Worm (Caenorhabditis elegans): ENCODE data around the gene tbc-2.
"Not testable (repeated sequence)": the region's sequence is repeated elsewhere in the genome, so short reads cannot be mapped to it uniquely, and the experiment has no call there.

Gene tbc-2

DNA sequence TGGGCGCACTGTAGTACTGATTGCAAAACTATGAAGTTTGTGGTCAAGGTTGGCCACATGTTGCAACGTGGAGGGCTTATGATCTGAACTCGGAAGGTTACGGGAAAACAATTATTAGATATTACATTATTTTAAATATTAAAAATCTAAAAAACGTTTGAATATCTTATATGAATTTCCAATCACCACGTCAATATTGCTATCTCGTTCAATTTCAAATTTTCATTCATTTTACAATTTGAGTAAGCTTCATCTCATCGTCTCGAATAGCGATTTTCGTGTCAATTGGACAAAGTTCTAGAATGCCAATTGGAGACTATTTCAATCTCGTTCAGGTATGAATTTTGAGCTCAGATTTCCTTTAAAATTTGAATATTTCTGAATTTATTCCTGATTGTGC lies 10.9 kb downstream of the tbc-2 start, which contains the start of gene ZK1248.20:
Gene ZK1248.20, plus strand, starts transcription at position 301 of the 400 bp plus-strand sequence.
- no peak for TF ChIP-seq T20F7.1 (GFP tag; optimal IDR thresholded peaks at IDR 0.05)
- TF ChIP-seq unc-130 (GFP tag; optimal IDR thresholded peaks at IDR 0.05) = no peak
- no peak for TF ChIP-seq daf-8 (GFP tag; IDR thresholded peaks at IDR 0.05)
- TF ChIP-seq dpl-1 (GFP tag; optimal IDR thresholded peaks at IDR 0.05) = no peak
- TF ChIP-seq R02D3.7 (tag; optimal IDR thresholded peaks at IDR 0.05) = no peak
- TF ChIP-seq daf-16 (GFP tag; optimal IDR thresholded peaks at IDR 0.05) = no peak
- TF ChIP-seq daf-16 (tag; optimal IDR thresholded peaks at IDR 0.05) = no peak
- no peak for TF ChIP-seq arid-1 (GFP tag; conservative IDR thresholded peaks at IDR 0.05)
- TF ChIP-seq zag-1 (tag; optimal IDR thresholded peaks at IDR 0.05) = no peak
- TF ChIP-seq ceh-44 (GFP tag; IDR thresholded peaks at IDR 0.05) = no peak

DNA sequence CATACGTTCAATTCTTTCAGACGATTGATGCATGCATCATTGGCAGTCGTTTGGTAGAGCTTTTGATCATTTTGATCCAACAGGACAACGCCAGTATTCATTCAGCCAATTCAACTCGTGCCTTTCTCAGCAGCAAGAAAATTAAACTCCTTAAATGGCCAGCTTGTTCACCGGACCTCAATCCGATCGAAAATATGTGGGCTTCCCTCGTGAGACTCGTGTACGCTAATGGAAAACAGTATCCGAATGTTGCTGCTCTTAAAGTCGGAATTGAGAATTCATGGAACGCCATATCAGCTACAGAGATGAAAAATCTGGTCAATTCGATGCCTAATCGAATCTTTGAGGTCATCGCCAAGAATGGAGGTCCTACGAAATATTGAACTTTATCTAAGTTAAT lies 11.9 kb downstream of the tbc-2 start, which contains the start of gene wago-5:
Gene wago-5, minus strand, starts transcription at position 101 of the 400 bp plus-strand sequence.
- not testable (repeated sequence) for TF ChIP-seq madf-9 (GFP tag; conservative IDR thresholded peaks at IDR 0.05); unc-62 (GFP tag; optimal IDR thresholded peaks at IDR 0.05 in 1 of 2); unc-62 (tag; optimal IDR thresholded peaks at IDR 0.05); vab-7 (GFP tag; IDR thresholded peaks at IDR 0.05)

ce11 chrII:5810230-5810629 lies 17.0 kb downstream of the tbc-2 start, which contains the start of the genes msp-64 and ZK1248.5:
msp-64 (minus strand) TSS chrII:5810330.
ZK1248.5 (plus strand) TSS chrII:5810514.
- TF ChIP-seq tra-1 (GFP tag; IDR thresholded peaks at IDR 0.05) (no peak), ceh-20 (GFP tag; IDR thresholded peaks at IDR 0.05) (no peak), lin-39 (tag; optimal IDR thresholded peaks at IDR 0.05) (no peak), ceh-28 (tag; optimal IDR thresholded peaks at IDR 0.05) (no peak), ZK337.2 (GFP tag; IDR thresholded peaks at IDR 0.05) (no peak), fkh-10 (GFP tag; optimal IDR thresholded peaks at IDR 0.05) (no peak), lim-7 (GFP tag; IDR thresholded peaks at IDR 0.05) (no peak), mes-2 (tag; optimal IDR thresholded peaks at IDR 0.05; ENCODE audit: poor library complexity, severe bottlenecking) (no peak)

DNA sequence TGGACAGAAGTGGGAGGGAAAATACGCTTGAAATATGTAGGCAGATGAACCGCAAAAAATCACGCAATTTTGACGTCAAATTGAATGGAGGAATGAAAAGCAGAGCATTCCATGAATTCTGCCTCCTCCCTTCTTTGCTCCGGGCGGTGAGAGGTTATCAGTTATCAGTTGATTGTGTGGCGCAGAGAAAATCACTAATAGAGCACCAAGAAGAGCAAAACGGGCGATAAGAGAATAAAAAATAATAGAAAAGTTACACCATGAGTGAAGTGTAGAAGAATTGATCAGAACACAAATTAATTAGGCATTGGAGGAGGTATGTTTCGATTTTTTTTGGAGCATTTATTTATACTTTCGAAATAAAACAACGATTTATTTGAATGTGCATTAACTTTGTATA lies 20.7 kb downstream of the tbc-2 start:
- peak; percentile 64 for TF ChIP-seq hlh-11 (tag; optimal IDR thresholded peaks at IDR 0.05)
- no peak for TF ChIP-seq ceh-44 (GFP tag; IDR thresholded peaks at IDR 0.05)
- no peak for TF ChIP-seq mdt-29 (GFP tag; IDR thresholded peaks at IDR 0.05)
- no peak for TF ChIP-seq ama-1 (optimal IDR thresholded peaks at IDR 0.05)
- no peak for TF ChIP-seq F49E8.2 (tag; optimal IDR thresholded peaks at IDR 0.05; ENCODE audit: borderline replicate concordance)
- TF ChIP-seq dve-1 (tag; optimal IDR thresholded peaks at IDR 0.05; ENCODE audit: insufficient read depth) = peak; percentile 28
- TF ChIP-seq F26F4.8 (GFP tag; conservative IDR thresholded peaks at IDR 0.05) = no peak
- TF ChIP-seq F37D6.2 (tag; optimal IDR thresholded peaks at IDR 0.05) = no peak
- TF ChIP-seq ztf-7 (tag; optimal IDR thresholded peaks at IDR 0.05) = no peak
- no peak for TF ChIP-seq saeg-2 (GFP tag; IDR thresholded peaks at IDR 0.05)
- no peak for TF ChIP-seq D1046.2 (GFP tag; IDR thresholded peaks at IDR 0.05)
- TF ChIP-seq lin-1 (GFP tag; IDR thresholded peaks at IDR 0.05) = 0 out of 2 replicates have a peak, but pooled peaks have one; percentile 26
- no peak for TF ChIP-seq dmd-8 (GFP tag; IDR thresholded peaks at IDR 0.05)
- peak; percentile 92 for TF ChIP-seq pqm-1 (tag; optimal IDR thresholded peaks at IDR 0.05)
- TF ChIP-seq dmd-9 (GFP tag; IDR thresholded peaks at IDR 0.05) = no peak
- TF ChIP-seq madf-5 (GFP tag; IDR thresholded peaks at IDR 0.05) = no peak
- peak; percentile 60; the same call in 1 of the 2 replicates for TF ChIP-seq nhr-41 (GFP tag; IDR thresholded peaks at IDR 0.05)
- TF ChIP-seq nhr-28 (tag; optimal IDR thresholded peaks at IDR 0.05) = peak; percentile 90
- TF ChIP-seq spr-1 (tag; optimal IDR thresholded peaks at IDR 0.05) = no peak
- TF ChIP-seq madf-9 (GFP tag; conservative IDR thresholded peaks at IDR 0.05) = no peak
- TF ChIP-seq dmd-6 (GFP tag; IDR thresholded peaks at IDR 0.05) = peak; percentile 89
- no peak for TF ChIP-seq ZK546.5 (tag; optimal IDR thresholded peaks at IDR 0.05)
- TF ChIP-seq tag-97 (GFP tag; IDR thresholded peaks at IDR 0.05) = no peak
- TF ChIP-seq hlh-30 (tag; optimal IDR thresholded peaks at IDR 0.05; ENCODE audit: insufficient read depth) = no peak
- no peak for TF ChIP-seq mxl-2 (GFP tag; conservative IDR thresholded peaks at IDR 0.05)
- peak; percentile 52 for TF ChIP-seq nhr-77 (tag; optimal IDR thresholded peaks at IDR 0.05)
- no peak for TF ChIP-seq nhr-25 (tag; optimal IDR thresholded peaks at IDR 0.05; ENCODE audit: borderline replicate concordance, insufficient read depth)
